Worm (Caenorhabditis elegans) whole organism, early embryonic: ENCODE data around the gene sek-1.

Experiments used
- B0310.2 ChIP-seq: sonication (generic microtip); optimal IDR thresholded peaks from 2 replicates; lab custom pipeline; 2016; ENCODE audit warnings: mild to moderate bottlenecking, missing genetic modification characterization, missing compliant biosample characterization
- F13C5.2 ChIP-seq: sonication (generic microtip); optimal IDR thresholded peaks from 2 replicates; lab custom pipeline; 2017; ENCODE audit warnings: mild to moderate bottlenecking, missing genetic modification characterization, inconsistent platforms, missing compliant biosample characterization
- aly-1 ChIP-seq: sonication (generic microtip); optimal IDR thresholded peaks from 2 replicates; lab custom pipeline; 2016; ENCODE audit warnings: missing genetic modification characterization, missing compliant biosample characterization
- ama-1 ChIP-seq: fragments of 150-350 bp; optimal IDR thresholded peaks from 2 replicates; lab custom pipeline; 2014
- ceh-13 ChIP-seq: fragments of 200-800 bp; sonication (Bioruptor generic); optimal IDR thresholded peaks from 2 replicates; lab custom pipeline; 2018; ENCODE audit warnings: mild to moderate bottlenecking, missing genetic modification characterization, missing compliant biosample characterization
- ceh-36 ChIP-seq: sonication (generic microtip); optimal IDR thresholded peaks from 2 replicates; lab custom pipeline; 2016; ENCODE audit warnings: missing genetic modification characterization, inconsistent platforms, missing compliant biosample characterization
- ets-7 ChIP-seq: sonication (generic microtip); optimal IDR thresholded peaks from 2 replicates; lab custom pipeline; 2016; ENCODE audit warnings: missing genotype, missing genetic modification characterization, missing compliant biosample characterization
- flt-1 ChIP-seq: fragments of 200-800 bp; sonication (Bioruptor generic); IDR thresholded peaks from 2 replicates; pipeline ENCODE4 v1.3.6; 2022; ENCODE audit warnings: missing genetic modification characterization, missing compliant biosample characterization
- hmbx-1 ChIP-seq: sonication (generic microtip); optimal IDR thresholded peaks from 2 replicates; lab custom pipeline; 2016; ENCODE audit warnings: mild to moderate bottlenecking, missing genetic modification characterization, missing compliant biosample characterization
- hmg-4 ChIP-seq: fragments of 200-800 bp; sonication (Bioruptor generic); optimal IDR thresholded peaks from 2 replicates; lab custom pipeline; 2018; ENCODE audit warnings: mild to moderate bottlenecking, missing genetic modification characterization, missing compliant biosample characterization
- hnd-1 ChIP-seq: sonication (generic microtip); optimal IDR thresholded peaks from 2 replicates; lab custom pipeline; 2016; ENCODE audit warnings: missing genetic modification characterization, missing compliant biosample characterization
- pes-1 ChIP-seq: fragments of 200-800 bp; sonication (Bioruptor generic); IDR thresholded peaks from 2 replicates; pipeline ENCODE4 v1.3.6; 2022; ENCODE audit warnings: missing genetic modification reagents, missing genetic modification characterization, missing compliant biosample characterization
- scrt-1 ChIP-seq: fragments of 200-800 bp; sonication (Bioruptor generic); IDR thresholded peaks from 2 replicates; pipeline ENCODE4 v1.3.6; 2022; ENCODE audit warnings: missing genetic modification characterization, missing compliant biosample characterization
- sea-1 ChIP-seq: fragments of 200-800 bp; sonication (Bioruptor generic); conservative IDR thresholded peaks from 2 replicates; pipeline ENCODE4 v1.3.6; 2022; ENCODE audit warnings: missing genetic modification characterization, missing compliant biosample characterization
- tbx-11 ChIP-seq: fragments of 200-800 bp; sonication (Bioruptor generic); IDR thresholded peaks from 2 replicates; pipeline ENCODE4 v1.3.6; 2022; ENCODE audit warnings: missing genetic modification characterization, missing compliant biosample characterization
- tbx-37 ChIP-seq: fragments of 200-800 bp; sonication (Bioruptor generic); conservative IDR thresholded peaks from 2 replicates; pipeline ENCODE4 v1.3.6; 2022; ENCODE audit warnings: missing genetic modification reagents, missing genetic modification characterization, missing compliant biosample characterization
- tra-4 ChIP-seq: sonication (generic microtip); optimal IDR thresholded peaks from 2 replicates; lab custom pipeline; 2017; ENCODE audit warnings: missing genetic modification characterization, missing compliant biosample characterization

sek-1 gene

ce11 chrX:7823108-7823704 lies 6.7 kb downstream of the sek-1 start, which contains the start of gene eef-1A.2:
TSS of gene eef-1A.2 (plus strand) at chrX:7823654.
- TF ChIP-seq scrt-1 (no peak), B0310.2 (tag; lab: Kevin White, UChicago) (no peak), hmbx-1 (tag; lab: Kevin White, UChicago) (no peak), ets-7 (no peak), ceh-36 (tag; lab: Kevin White, UChicago) (peak; percentile 45), tra-4 (tag; lab: Kevin White, UChicago) (no peak), flt-1 (GFP tag; lab: Robert Waterston, UW) (no peak), ceh-13 (GFP tag; lab: Kevin White, UChicago) (no peak), ama-1 (lab: Kevin White, UChicago) (no peak), hnd-1 (tag; lab: Kevin White, UChicago) (no peak), hmg-4 (peak; percentile 87), aly-1 (tag; lab: Kevin White, UChicago) (peak; percentile 64), tbx-37 (GFP tag; lab: Robert Waterston, UW) (no peak), pes-1 (peak; percentile 46; the same call in 1 of the 2 replicates), sea-1 (GFP tag; lab: Robert Waterston, UW) (0 out of 2 replicates have a peak, but pooled peaks have one; percentile 48), tbx-11 (no peak), F13C5.2 (peak; percentile 60)

- TF ChIP-seq hmg-4, result peak; percentile 14
- no peak for TF ChIP-seq B0310.2 (tag; lab: Kevin White, UChicago)
- no peak for TF ChIP-seq sea-1 (GFP tag; lab: Robert Waterston, UW)
- TF ChIP-seq ceh-36 (tag; lab: Kevin White, UChicago), result no peak
- TF ChIP-seq ama-1 (lab: Kevin White, UChicago), result peak; percentile 60
- no peak for TF ChIP-seq scrt-1
- no peak for TF ChIP-seq hmbx-1 (tag; lab: Kevin White, UChicago)
Observed at ce11 chrX:7825707-7826106, 9.2 kb downstream of the sek-1 start.

- TF ChIP-seq tbx-37 (GFP tag; lab: Robert Waterston, UW) (no peak), ets-7 (no peak), F13C5.2 (no peak), tbx-11 (no peak)
Observed at ce11 chrX:7826590-7827260, 10.2 kb downstream of the sek-1 start.

ce11 chrX:7827989-7828388 lies 11.5 kb downstream of the sek-1 start:
- TF ChIP-seq F13C5.2 (no peak), hmbx-1 (tag; lab: Kevin White, UChicago) (no peak), aly-1 (tag; lab: Kevin White, UChicago) (no peak), B0310.2 (tag; lab: Kevin White, UChicago) (no peak), hnd-1 (tag; lab: Kevin White, UChicago) (no peak), ceh-13 (GFP tag; lab: Kevin White, UChicago) (no peak), scrt-1 (no peak), ets-7 (no peak), tbx-11 (no peak), flt-1 (GFP tag; lab: Robert Waterston, UW) (no peak), sea-1 (GFP tag; lab: Robert Waterston, UW) (no peak)

ce11 chrX:7834117-7834516 lies 17.6 kb downstream of the sek-1 start, which contains the start of gene sul-3:
TSS of gene sul-3 (minus strand) at chrX:7834217.
- no peak for TF ChIP-seq hnd-1 (tag; lab: Kevin White, UChicago)
- no peak for TF ChIP-seq tbx-37 (GFP tag; lab: Robert Waterston, UW)
- no peak for TF ChIP-seq F13C5.2
- no peak for TF ChIP-seq hmg-4
- TF ChIP-seq ama-1 (lab: Kevin White, UChicago), result no peak
- no peak for TF ChIP-seq tbx-11

ce11 chrX:7838582-7838981 lies 22.0 kb downstream of the sek-1 start, which contains the start of gene nlp-101:
TSS of gene nlp-101 (plus strand) at chrX:7838882.
- TF ChIP-seq F13C5.2 (no peak), ets-7 (no peak), tra-4 (tag; lab: Kevin White, UChicago) (no peak), hmg-4 (no peak), aly-1 (tag; lab: Kevin White, UChicago) (no peak), hnd-1 (tag; lab: Kevin White, UChicago) (no peak), scrt-1 (no peak), ceh-13 (GFP tag; lab: Kevin White, UChicago) (no peak), tbx-11 (no peak)

ce11 chrX:7839989-7840388 lies 23.5 kb downstream of the sek-1 start:
- TF ChIP-seq F13C5.2 (no peak), hmg-4 (no peak), ceh-13 (GFP tag; lab: Kevin White, UChicago) (no peak), sea-1 (GFP tag; lab: Robert Waterston, UW) (no peak), scrt-1 (no peak), tbx-37 (GFP tag; lab: Robert Waterston, UW) (no peak)

ce11 chrX:7842241-7842640 lies 25.7 kb downstream of the sek-1 start, which contains the start of gene idpp-11:
TSS of gene idpp-11 (plus strand) at chrX:7842541.
- TF ChIP-seq tbx-37 (GFP tag; lab: Robert Waterston, UW), result no peak
- no peak for TF ChIP-seq pes-1
- no peak for TF ChIP-seq aly-1 (tag; lab: Kevin White, UChicago)
